Worm (Caenorhabditis elegans) whole organism, mixed stage, embryonic: Measurements from ENCODE around the gene B0294.1.

ENCODE experiments used
- M03D4.4 ChIP-seq: sonication (generic microtip); optimal IDR thresholded peaks from 2 replicates; lab custom pipeline; 2017; ENCODE audit warnings: mild to moderate bottlenecking, missing genetic modification characterization, missing compliant biosample characterization
- bed-3 ChIP-seq: fragments of 200-800 bp; sonication (Bioruptor generic); optimal IDR thresholded peaks from 3 replicates; lab custom pipeline; 2018; ENCODE audit warnings: mild to moderate bottlenecking, missing genetic modification characterization, moderate library complexity, missing compliant biosample characterization
- blmp-1 ChIP-seq: fragments of 150-350 bp; optimal IDR thresholded peaks from 2 replicates; lab custom pipeline; 2014; ENCODE audit warnings: missing biosample characterization, missing genetic modification characterization
- ceh-39 ChIP-seq: fragments of 150-350 bp; optimal IDR thresholded peaks from 2 replicates; lab custom pipeline; 2014; ENCODE audit warnings: missing biosample characterization, missing genetic modification characterization
- ceh-43 ChIP-seq: fragments of 200-800 bp; sonication (Bioruptor generic); optimal IDR thresholded peaks from 2 replicates; lab custom pipeline; 2018; ENCODE audit warnings: mild to moderate bottlenecking, missing genetic modification characterization, moderate library complexity, missing compliant biosample characterization
- ceh-83 ChIP-seq: fragments of 200-800 bp; sonication (Bioruptor generic); optimal IDR thresholded peaks from 2 replicates; lab custom pipeline; 2018; ENCODE audit warnings: mild to moderate bottlenecking, missing genetic modification characterization, missing compliant biosample characterization
- ces-1 ChIP-seq: fragments of 150-350 bp; optimal IDR thresholded peaks from 2 replicates; lab custom pipeline; 2014; ENCODE audit warnings: missing biosample characterization, missing genetic modification reagents, missing genetic modification characterization
- cnd-1 ChIP-seq: fragments of 200-800 bp; sonication (Bioruptor generic); optimal IDR thresholded peaks from 2 replicates; lab custom pipeline; 2018; ENCODE audit warnings: mild to moderate bottlenecking, missing genetic modification characterization, missing compliant biosample characterization
- drap-1 ChIP-seq: fragments of 200-800 bp; sonication (Bioruptor generic); optimal IDR thresholded peaks from 3 replicates; lab custom pipeline; 2018; ENCODE audit warnings: mild to moderate bottlenecking, missing genetic modification characterization, missing compliant biosample characterization
- elt-1 ChIP-seq: sonication (generic microtip); optimal IDR thresholded peaks from 2 replicates; lab custom pipeline; 2017; ENCODE audit warnings: missing genetic modification characterization, mild to moderate bottlenecking, missing compliant biosample characterization, antibody characterized with exemption, moderate library complexity, borderline replicate concordance; ENCODE audit not compliant: insufficient read depth
- elt-3 ChIP-seq: fragments of 150-350 bp; optimal IDR thresholded peaks from 2 replicates; lab custom pipeline; 2014; ENCODE audit warnings: missing biosample characterization, missing genetic modification characterization
- flh-1 ChIP-seq: fragments of 200-800 bp; sonication (Bioruptor generic); optimal IDR thresholded peaks from 2 replicates; lab custom pipeline; 2018; ENCODE audit warnings: mild to moderate bottlenecking, missing genetic modification characterization, moderate library complexity, missing compliant biosample characterization
- ham-2 ChIP-seq: fragments of 200-800 bp; sonication (Bioruptor generic); optimal IDR thresholded peaks from 2 replicates; lab custom pipeline; 2018; ENCODE audit warnings: mild to moderate bottlenecking, missing genetic modification characterization, missing compliant biosample characterization
- hlh-1 ChIP-seq: fragments of 150-350 bp; optimal IDR thresholded peaks from 2 replicates; lab custom pipeline; 2014; ENCODE audit warnings: missing biosample characterization, missing genetic modification reagents, missing genetic modification characterization
- lin-13 ChIP-seq: fragments of 150-350 bp; optimal IDR thresholded peaks from 2 replicates; lab custom pipeline; 2014; ENCODE audit warnings: missing biosample characterization, missing genetic modification characterization
- lin-32 ChIP-seq: fragments of 200-800 bp; sonication (Bioruptor generic); optimal IDR thresholded peaks from 2 replicates; lab custom pipeline; 2018; ENCODE audit warnings: mild to moderate bottlenecking, missing genetic modification characterization, missing compliant biosample characterization
- lsy-2 ChIP-seq: fragments of 150-350 bp; optimal IDR thresholded peaks from 2 replicates; lab custom pipeline; 2014; ENCODE audit warnings: missing biosample characterization, missing genetic modification characterization
- mab-5 ChIP-seq: fragments of 150-350 bp; optimal IDR thresholded peaks from 2 replicates; lab custom pipeline; 2014; ENCODE audit warnings: missing biosample characterization, missing genetic modification characterization
- mep-1 ChIP-seq: fragments of 150-350 bp; optimal IDR thresholded peaks from 2 replicates; lab custom pipeline; 2017; ENCODE audit warnings: missing biosample characterization, missing genetic modification reagents, missing genetic modification characterization, inconsistent platforms
- mls-2 ChIP-seq: sonication (generic microtip); optimal IDR thresholded peaks from 2 replicates; lab custom pipeline; 2016; ENCODE audit warnings: mild to moderate bottlenecking, missing genetic modification characterization, moderate library complexity, missing compliant biosample characterization
- nhr-12 ChIP-seq: fragments of 150-350 bp; optimal IDR thresholded peaks from 2 replicates; lab custom pipeline; 2014; ENCODE audit warnings: missing biosample characterization, missing genetic modification characterization
- nhr-2 ChIP-seq: fragments of 150-350 bp; optimal IDR thresholded peaks from 2 replicates; lab custom pipeline; 2014; ENCODE audit warnings: missing biosample characterization, missing genetic modification characterization
- nhr-237 ChIP-seq: fragments of 150-350 bp; optimal IDR thresholded peaks from 2 replicates; lab custom pipeline; 2014; ENCODE audit warnings: missing biosample characterization, missing genetic modification characterization
- nhr-28 ChIP-seq: fragments of 150-350 bp; optimal IDR thresholded peaks from 2 replicates; lab custom pipeline; 2014; ENCODE audit warnings: missing biosample characterization, missing genetic modification characterization
- nhr-76 ChIP-seq: sonication (generic microtip); optimal IDR thresholded peaks from 2 replicates; lab custom pipeline; 2017; ENCODE audit warnings: missing biosample characterization, missing genetic modification characterization
- pha-4 ChIP-seq: fragments of 150-350 bp; optimal IDR thresholded peaks from 2 replicates; lab custom pipeline; 2018; ENCODE audit warnings: missing biosample characterization, missing genetic modification reagents, missing genetic modification characterization
- sem-2 ChIP-seq: fragments of 200-800 bp; sonication (Bioruptor generic); optimal IDR thresholded peaks from 2 replicates; lab custom pipeline; 2018; ENCODE audit warnings: mild to moderate bottlenecking, missing genetic modification characterization, missing compliant biosample characterization
- snpc-4 ChIP-seq: fragments of 150-350 bp; optimal IDR thresholded peaks from 2 replicates; lab custom pipeline; 2014; ENCODE audit warnings: missing biosample characterization, missing genetic modification characterization
- sptf-1 ChIP-seq: sonication (generic microtip); optimal IDR thresholded peaks from 2 replicates; lab custom pipeline; 2017; ENCODE audit warnings: mild to moderate bottlenecking, missing genetic modification characterization, moderate library complexity, missing compliant biosample characterization
- tbx-8 ChIP-seq: fragments of 200-800 bp; sonication (Bioruptor generic); optimal IDR thresholded peaks from 2 replicates; lab custom pipeline; 2018; ENCODE audit warnings: mild to moderate bottlenecking, missing genetic modification characterization, moderate library complexity, missing compliant biosample characterization
- unc-120 ChIP-seq: sonication (generic microtip); optimal IDR thresholded peaks from 2 replicates; lab custom pipeline; 2017; ENCODE audit warnings: missing genetic modification characterization, missing compliant biosample characterization; ENCODE audit not compliant: poor library complexity, severe bottlenecking
- unc-39 ChIP-seq: fragments of 150-350 bp; optimal IDR thresholded peaks from 2 replicates; lab custom pipeline; 2014; ENCODE audit warnings: missing biosample characterization, missing genetic modification characterization
- unc-62 ChIP-seq: fragments of 150-350 bp; optimal IDR thresholded peaks from 2 replicates; lab custom pipeline; 2014; ENCODE audit warnings: missing biosample characterization, missing genetic modification reagents, missing genetic modification characterization
- zip-8 ChIP-seq: fragments of 150-350 bp; optimal IDR thresholded peaks from 2 replicates; lab custom pipeline; 2014; ENCODE audit warnings: missing biosample characterization, missing genetic modification characterization
- ztf-11 ChIP-seq: fragments of 150-350 bp; optimal IDR thresholded peaks from 2 replicates; lab custom pipeline; 2014; ENCODE audit warnings: missing biosample characterization, missing genetic modification characterization

The B0294.1 gene

ce11 chrX:1870991-1871390 lies 26.2 kb downstream of the B0294.1 start:
- TF ChIP-seq nhr-12 (tag; lab: Kevin White, UChicago), result no peak
- peak; percentile 61 for TF ChIP-seq lsy-2 (tag; lab: Kevin White, UChicago)
- TF ChIP-seq pha-4, result peak; percentile 11
- TF ChIP-seq ham-2 (GFP tag; lab: Kevin White, UChicago), result no peak
- TF ChIP-seq mep-1, result no peak
- no peak for TF ChIP-seq ceh-39 (tag; lab: Kevin White, UChicago)
- no peak for TF ChIP-seq snpc-4 (tag; lab: Kevin White, UChicago)
- TF ChIP-seq unc-62 (GFP tag; lab: Kevin White, UChicago), result no peak
- TF ChIP-seq lin-32 (GFP tag; lab: Kevin White, UChicago), result no peak
- TF ChIP-seq ztf-11 (tag; lab: Kevin White, UChicago), result no peak

- TF ChIP-seq ztf-11 (tag; lab: Kevin White, UChicago), result no peak
- no peak for TF ChIP-seq flh-1 (GFP tag; lab: Kevin White, UChicago)
- TF ChIP-seq sem-2, result no peak
- TF ChIP-seq lsy-2 (tag; lab: Kevin White, UChicago), result no peak
- no peak for TF ChIP-seq lin-13 (tag; lab: Kevin White, UChicago)
- no peak for TF ChIP-seq ceh-39 (tag; lab: Kevin White, UChicago)
- TF ChIP-seq zip-8 (tag; lab: Kevin White, UChicago), result no peak
- TF ChIP-seq drap-1 (GFP tag; lab: Kevin White, UChicago), result no peak
- TF ChIP-seq elt-1, result no peak
- no peak for TF ChIP-seq ham-2 (GFP tag; lab: Kevin White, UChicago)
Measured at ce11 chrX:1864946-1865345, 32.2 kb downstream of the B0294.1 start, which contains the start of gene tbx-41. Gene tbx-41 (plus strand): TSS chrX:1865246.

- TF ChIP-seq ceh-43 (no peak), nhr-76 (tag; lab: Kevin White, UChicago) (no peak), hlh-1 (tag; lab: Kevin White, UChicago) (no peak), unc-62 (GFP tag; lab: Kevin White, UChicago) (no peak), unc-39 (no peak), elt-3 (tag; lab: Kevin White, UChicago) (no peak), drap-1 (GFP tag; lab: Kevin White, UChicago) (no peak), mls-2 (no peak), ceh-39 (tag; lab: Kevin White, UChicago) (no peak), elt-1 (no peak), snpc-4 (tag; lab: Kevin White, UChicago) (no peak), lsy-2 (tag; lab: Kevin White, UChicago) (no peak), mab-5 (tag; lab: Kevin White, UChicago) (no peak), ceh-83 (GFP tag; lab: Kevin White, UChicago) (no peak), nhr-28 (tag; lab: Kevin White, UChicago) (no peak), ham-2 (GFP tag; lab: Kevin White, UChicago) (no peak), nhr-237 (tag; lab: Kevin White, UChicago) (no peak), tbx-8 (GFP tag; lab: Kevin White, UChicago) (no peak), blmp-1 (tag; lab: Kevin White, UChicago) (no peak)
Measured at ce11 chrX:1860422-1860821, 36.7 kb downstream of the B0294.1 start, which contains the start of gene T26C11.8. Gene T26C11.8 (plus strand): TSS chrX:1860722.

ce11 chrX:1858616-1859015 lies 38.5 kb downstream of the B0294.1 start:
- TF ChIP-seq M03D4.4 (tag; lab: Kevin White, UChicago), result peak; percentile 89
- TF ChIP-seq ceh-43, result peak; percentile 54
- no peak for TF ChIP-seq nhr-12 (tag; lab: Kevin White, UChicago)
- TF ChIP-seq nhr-28 (tag; lab: Kevin White, UChicago), result no peak
- peak; percentile 64 for TF ChIP-seq unc-39
- TF ChIP-seq snpc-4 (tag; lab: Kevin White, UChicago), result no peak
- peak; percentile 33 for TF ChIP-seq lsy-2 (tag; lab: Kevin White, UChicago)
- peak; percentile 96 for TF ChIP-seq ceh-39 (tag; lab: Kevin White, UChicago)
- peak; percentile 25 for TF ChIP-seq lin-13 (tag; lab: Kevin White, UChicago)
- TF ChIP-seq nhr-76 (tag; lab: Kevin White, UChicago), result no peak
- TF ChIP-seq mls-2, result peak; percentile 85
- peak; percentile 67 for TF ChIP-seq bed-3 (GFP tag; lab: Kevin White, UChicago)
- TF ChIP-seq ces-1, result no peak
- peak; percentile 88 for TF ChIP-seq ceh-83 (GFP tag; lab: Kevin White, UChicago)
- TF ChIP-seq blmp-1 (tag; lab: Kevin White, UChicago), result peak; percentile 7
- peak; percentile 60 for TF ChIP-seq mep-1
- peak; percentile 52 for TF ChIP-seq tbx-8 (GFP tag; lab: Kevin White, UChicago)
- peak; percentile 82 for TF ChIP-seq cnd-1
- TF ChIP-seq nhr-237 (tag; lab: Kevin White, UChicago), result peak; percentile 62
- TF ChIP-seq hlh-1 (tag; lab: Kevin White, UChicago), result peak; percentile 27
- peak; percentile 63 for TF ChIP-seq flh-1 (GFP tag; lab: Kevin White, UChicago)
- peak; percentile 91 for TF ChIP-seq sptf-1
- peak; percentile 62 for TF ChIP-seq ham-2 (GFP tag; lab: Kevin White, UChicago)
- peak; percentile 74 for TF ChIP-seq sem-2
- TF ChIP-seq elt-1, result no peak
- no peak for TF ChIP-seq mab-5 (tag; lab: Kevin White, UChicago)
- peak; percentile 44 for TF ChIP-seq lin-32 (GFP tag; lab: Kevin White, UChicago)
- TF ChIP-seq drap-1 (GFP tag; lab: Kevin White, UChicago), result peak; percentile 84
- TF ChIP-seq nhr-2 (tag; lab: Kevin White, UChicago), result no peak
- no peak for TF ChIP-seq unc-62 (GFP tag; lab: Kevin White, UChicago)
- TF ChIP-seq unc-120 (tag; lab: Kevin White, UChicago), result peak; percentile 68
